Worm (Caenorhabditis elegans): ENCODE data around the gene T28F3.9.

ce11 chrIV:17287908-17288675, 20.2 kb upstream of the T28F3.9 start, which contains the start of gene zipt-7.1:
- TF ChIP-seq unc-62 (GFP tag; optimal IDR thresholded peaks at IDR 0.05) (no peak), ceh-83 (GFP tag; optimal IDR thresholded peaks at IDR 0.05) (no peak), elt-1 (tag; optimal IDR thresholded peaks at IDR 0.05; ENCODE audit: borderline replicate concordance, insufficient read depth) (no peak), M03D4.4 (tag; optimal IDR thresholded peaks at IDR 0.05) (no peak)

Data from whole organism, mixed stage, embryonic.